Worm (Caenorhabditis elegans) whole organism, L2 larva: ENCODE results near the gene ZK673.6.

Experiments used
- C34F6.9 ChIP-seq: fragments of 150-350 bp; optimal IDR thresholded peaks from 2 replicates; lab custom pipeline; 2014; ENCODE audit warnings: missing biosample characterization, missing genetic modification characterization
- R02D3.7 ChIP-seq: fragments of 150-350 bp; optimal IDR thresholded peaks from 2 replicates; lab custom pipeline; 2014; ENCODE audit warnings: missing biosample characterization, missing genetic modification characterization
- Y55F3AM.14 ChIP-seq: fragments of 200-800 bp; sonication (Bioruptor generic); optimal IDR thresholded peaks from 2 replicates; lab custom pipeline; 2018; ENCODE audit warnings: mild to moderate bottlenecking, missing genetic modification characterization, missing compliant biosample characterization
- ZK546.5 ChIP-seq: sonication (generic microtip); optimal IDR thresholded peaks from 2 replicates; lab custom pipeline; 2017; ENCODE audit warnings: missing biosample characterization, missing genetic modification characterization
- alr-1 ChIP-seq: fragments of 150-350 bp; optimal IDR thresholded peaks from 2 replicates; lab custom pipeline; 2014; ENCODE audit warnings: missing biosample characterization, missing genetic modification characterization
- ama-1 ChIP-seq: fragments of 150-350 bp; optimal IDR thresholded peaks from 2 replicates; lab custom pipeline; 2018; ENCODE audit warnings: inconsistent platforms
- blmp-1 ChIP-seq: sonication (generic microtip); optimal IDR thresholded peaks from 2 replicates; lab custom pipeline; 2017; ENCODE audit warnings: missing genetic modification characterization, mild to moderate bottlenecking, missing compliant biosample characterization, antibody characterized with exemption, moderate library complexity; ENCODE audit not compliant: insufficient read depth
- ceh-16 ChIP-seq: fragments of 150-350 bp; optimal IDR thresholded peaks from 2 replicates; lab custom pipeline; 2014; ENCODE audit warnings: missing biosample characterization, missing genetic modification characterization
- ceh-82 ChIP-seq: fragments of 150-350 bp; optimal IDR thresholded peaks from 2 replicates; lab custom pipeline; 2014; ENCODE audit warnings: missing biosample characterization, missing genetic modification characterization
- crh-2 ChIP-seq: sonication (generic microtip); optimal IDR thresholded peaks from 2 replicates; lab custom pipeline; 2017; ENCODE audit warnings: missing biosample characterization, missing genetic modification characterization
- dmd-4 ChIP-seq: sonication (generic microtip); optimal IDR thresholded peaks from 2 replicates; lab custom pipeline; 2017; ENCODE audit warnings: missing biosample characterization, missing genetic modification characterization
- egl-27 ChIP-seq: sonication (generic microtip); optimal IDR thresholded peaks from 3 replicates; lab custom pipeline; 2017; ENCODE audit warnings: missing biosample characterization, missing genetic modification reagents, missing genetic modification characterization
- elt-1 ChIP-seq: fragments of 150-350 bp; optimal IDR thresholded peaks from 2 replicates; lab custom pipeline; 2014; ENCODE audit warnings: missing biosample characterization, missing genetic modification characterization
- elt-3 ChIP-seq: sonication (generic microtip); optimal IDR thresholded peaks from 2 replicates; lab custom pipeline; 2017; ENCODE audit warnings: missing biosample characterization, missing genetic modification characterization
- fos-1 ChIP-seq: fragments of 150-350 bp; optimal IDR thresholded peaks from 2 replicates; lab custom pipeline; 2014; ENCODE audit warnings: missing biosample characterization, missing genetic modification characterization
- gmeb-1 ChIP-seq: fragments of 150-350 bp; optimal IDR thresholded peaks from 2 replicates; lab custom pipeline; 2014; ENCODE audit warnings: missing biosample characterization, missing genetic modification characterization
- lin-11 ChIP-seq: fragments of 150-350 bp; sonication (generic microtip); optimal IDR thresholded peaks from 2 replicates; lab custom pipeline; 2014; ENCODE audit warnings: missing biosample characterization, missing genetic modification characterization, inconsistent platforms, mixed read lengths
- lin-13 ChIP-seq: fragments of 150-350 bp; optimal IDR thresholded peaks from 2 replicates; lab custom pipeline; 2014; ENCODE audit warnings: missing biosample characterization, missing genetic modification reagents, missing genetic modification characterization
- mab-5 ChIP-seq: fragments of 150-350 bp; optimal IDR thresholded peaks from 2 replicates; lab custom pipeline; 2014; ENCODE audit warnings: missing biosample characterization, missing genetic modification characterization
- mdl-1 ChIP-seq, 2 experiments: fragments of 150-350 bp in 1 of 2; sonication (generic microtip) in 1 of 2; optimal IDR thresholded peaks; 2 replicates each; lab custom pipeline; 2017; ENCODE audit warnings: missing biosample characterization in 2 of 2, missing genetic modification characterization in 2 of 2
- nhr-10 ChIP-seq: sonication (generic microtip); optimal IDR thresholded peaks from 2 replicates; lab custom pipeline; 2017; ENCODE audit warnings: missing biosample characterization, missing genetic modification characterization
- nhr-11 ChIP-seq: fragments of 150-350 bp; optimal IDR thresholded peaks from 2 replicates; lab custom pipeline; 2014; ENCODE audit warnings: missing biosample characterization, missing genetic modification characterization
- nhr-12 ChIP-seq: fragments of 150-350 bp; optimal IDR thresholded peaks from 2 replicates; lab custom pipeline; 2014; ENCODE audit warnings: missing biosample characterization, missing genetic modification characterization
- nhr-21 ChIP-seq: fragments of 150-350 bp; optimal IDR thresholded peaks from 2 replicates; lab custom pipeline; 2014; ENCODE audit warnings: missing biosample characterization, missing genetic modification characterization
- nhr-237 ChIP-seq: fragments of 150-350 bp; optimal IDR thresholded peaks from 2 replicates; lab custom pipeline; 2014; ENCODE audit warnings: missing biosample characterization, missing genetic modification characterization
- nhr-6 ChIP-seq: fragments of 150-350 bp; optimal IDR thresholded peaks from 2 replicates; lab custom pipeline; 2014; ENCODE audit warnings: missing biosample characterization, missing genetic modification characterization
- nhr-77 ChIP-seq: fragments of 150-350 bp; optimal IDR thresholded peaks from 2 replicates; lab custom pipeline; 2014; ENCODE audit warnings: missing biosample characterization, missing genetic modification characterization
- sem-4 ChIP-seq: fragments of 150-350 bp; optimal IDR thresholded peaks from 2 replicates; lab custom pipeline; 2014; ENCODE audit warnings: missing biosample characterization, missing genetic modification reagents, missing genetic modification characterization
- skn-1 ChIP-seq: sonication (generic microtip); optimal IDR thresholded peaks from 2 replicates; lab custom pipeline; 2017; ENCODE audit warnings: missing biosample characterization, missing genetic modification characterization
- sma-3 ChIP-seq: sonication (generic microtip); optimal IDR thresholded peaks from 2 replicates; lab custom pipeline; 2016; ENCODE audit warnings: missing genetic modification reagents, missing genetic modification characterization, missing compliant biosample characterization
- sma-9 ChIP-seq, 2 experiments: fragments of 150-350 bp in 1 of 2; sonication (generic microtip) in 1 of 2; optimal IDR thresholded peaks; 2 replicates each; lab custom pipeline; 2014 to 2016; ENCODE audit warnings: missing genetic modification characterization in 2 of 2, mild to moderate bottlenecking in 1 of 2, missing biosample characterization in 1 of 2, missing compliant biosample characterization in 1 of 2, missing genetic modification reagents in 1 of 2, moderate library complexity in 1 of 2
- snpc-4 ChIP-seq: fragments of 150-350 bp; optimal IDR thresholded peaks from 2 replicates; lab custom pipeline; 2014; ENCODE audit warnings: missing biosample characterization, missing genetic modification characterization
- unc-39 ChIP-seq: fragments of 150-350 bp; optimal IDR thresholded peaks from 2 replicates; lab custom pipeline; 2014; ENCODE audit warnings: missing biosample characterization, missing genetic modification characterization
- unc-55 ChIP-seq: fragments of 150-350 bp; sonication (generic microtip); optimal IDR thresholded peaks from 3 replicates; lab custom pipeline; 2014; ENCODE audit warnings: missing biosample characterization, missing genetic modification reagents, missing genetic modification characterization
- unc-62 ChIP-seq: fragments of 150-350 bp; optimal IDR thresholded peaks from 2 replicates; lab custom pipeline; 2014; ENCODE audit warnings: missing biosample characterization, missing genetic modification reagents, missing genetic modification characterization
- ztf-4 ChIP-seq: fragments of 150-350 bp; optimal IDR thresholded peaks from 2 replicates; lab custom pipeline; 2014; ENCODE audit warnings: missing biosample characterization, missing genetic modification characterization

Gene ZK673.6

ce11 chrII:10480043-10480442 is 15.9 kb upstream of the ZK673.6 start:
- TF ChIP-seq sma-3 (GFP tag; lab: Kevin White, UChicago) (no peak), mab-5 (tag; lab: Kevin White, UChicago) (no peak), mdl-1 (tag; optimal IDR thresholded peaks at IDR 0.05; lab: Kevin White, UChicago) (no peak), ceh-82 (tag; lab: Kevin White, UChicago) (no peak), nhr-237 (no peak), lin-13 (GFP tag; lab: Kevin White, UChicago) (no peak)

ce11 chrII:10479348-10479747 is 15.2 kb upstream of the ZK673.6 start, which contains the start of gene clec-59:
Gene clec-59, minus strand, starts transcription at chrII:10479448.
- TF ChIP-seq mab-5 (tag; lab: Kevin White, UChicago): no peak
- TF ChIP-seq unc-39 (tag; lab: Kevin White, UChicago): no peak
- no peak for TF ChIP-seq ama-1
- TF ChIP-seq lin-11 (tag; lab: Kevin White, UChicago): no peak
- TF ChIP-seq blmp-1: no peak
- TF ChIP-seq nhr-21: no peak
- no peak for TF ChIP-seq unc-55
- no peak for TF ChIP-seq C34F6.9 (tag; lab: Kevin White, UChicago)
- TF ChIP-seq R02D3.7 (tag; lab: Kevin White, UChicago): no peak
- no peak for TF ChIP-seq unc-62 (GFP tag; lab: Kevin White, UChicago)
- TF ChIP-seq skn-1 (tag; lab: Kevin White, UChicago): no peak
- no peak for TF ChIP-seq nhr-11 (tag; lab: Kevin White, UChicago)
- TF ChIP-seq ZK546.5 (tag; lab: Kevin White, UChicago): no peak
- TF ChIP-seq, all 48 proteins: peak for 0

- TF ChIP-seq nhr-21 (no peak), R02D3.7 (tag; lab: Kevin White, UChicago) (no peak), egl-27 (tag; lab: Kevin White, UChicago) (no peak), snpc-4 (tag; lab: Kevin White, UChicago) (no peak), blmp-1 (no peak), sma-3 (GFP tag; lab: Kevin White, UChicago) (no peak), crh-2 (tag; lab: Kevin White, UChicago) (no peak), nhr-237 (no peak), dmd-4 (tag; lab: Kevin White, UChicago) (no peak), ama-1 (no peak), elt-1 (tag; lab: Kevin White, UChicago) (no peak), ztf-4 (tag; lab: Kevin White, UChicago) (no peak), fos-1 (tag; lab: Kevin White, UChicago) (no peak), nhr-77 (tag; lab: Kevin White, UChicago) (no peak), sem-4 (tag; lab: Kevin White, UChicago) (no peak), elt-3 (tag; lab: Kevin White, UChicago) (no peak), unc-55 (no peak), mab-5 (tag; lab: Kevin White, UChicago) (no peak), nhr-6 (tag; lab: Kevin White, UChicago) (no peak), sma-9 (GFP tag; optimal IDR thresholded peaks at IDR 0.05; lab: Kevin White, UChicago) (no peak), sma-9 (tag; optimal IDR thresholded peaks at IDR 0.05; lab: Kevin White, UChicago) (no peak)
Observed at ce11 chrII:10476959-10477358, 12.8 kb upstream of the ZK673.6 start, which contains the start of gene ZK666.4. Gene ZK666.4, plus strand, starts transcription at chrII:10477259.

ce11 chrII:10476039-10476438 is 11.9 kb upstream of the ZK673.6 start, which contains the start of gene clec-58:
Gene clec-58, minus strand, starts transcription at chrII:10476139.
- TF ChIP-seq lin-11 (tag; lab: Kevin White, UChicago) (no peak), ZK546.5 (tag; lab: Kevin White, UChicago) (no peak), ceh-82 (tag; lab: Kevin White, UChicago) (no peak), dmd-4 (tag; lab: Kevin White, UChicago) (no peak), nhr-12 (no peak), sma-9 (GFP tag; optimal IDR thresholded peaks at IDR 0.05; lab: Kevin White, UChicago) (no peak), sma-9 (tag; optimal IDR thresholded peaks at IDR 0.05; lab: Kevin White, UChicago) (no peak), Y55F3AM.14 (GFP tag; lab: Kevin White, UChicago) (no peak), sma-3 (GFP tag; lab: Kevin White, UChicago) (no peak), R02D3.7 (tag; lab: Kevin White, UChicago) (no peak), ceh-16 (tag; lab: Kevin White, UChicago) (no peak), fos-1 (tag; lab: Kevin White, UChicago) (no peak), mdl-1 (tag; optimal IDR thresholded peaks at IDR 0.05; lab: Kevin White, UChicago) (no peak), gmeb-1 (no peak), elt-1 (tag; lab: Kevin White, UChicago) (no peak), nhr-11 (tag; lab: Kevin White, UChicago) (no peak), nhr-10 (no peak), egl-27 (tag; lab: Kevin White, UChicago) (no peak), nhr-77 (tag; lab: Kevin White, UChicago) (no peak), alr-1 (no peak), C34F6.9 (tag; lab: Kevin White, UChicago) (no peak)
